Worm (Caenorhabditis elegans) whole organism, late embryonic: ENCODE results near the gene Y48A6C.4.

ENCODE experiments used
- C08G9.2 ChIP-seq: sonication (generic microtip); optimal IDR thresholded peaks from 2 replicates; lab custom pipeline; 2016; ENCODE audit warnings: mild to moderate bottlenecking, missing genetic modification characterization, moderate library complexity, missing compliant biosample characterization
- C38D4.7 ChIP-seq: fragments of 200-800 bp; sonication (Bioruptor generic); optimal IDR thresholded peaks from 2 replicates; lab custom pipeline; 2018; ENCODE audit warnings: mild to moderate bottlenecking, missing genetic modification characterization, moderate library complexity, missing compliant biosample characterization
- K02D7.2 ChIP-seq: sonication (generic microtip); optimal IDR thresholded peaks from 2 replicates; lab custom pipeline; 2017; ENCODE audit warnings: mild to moderate bottlenecking, missing genetic modification characterization, missing compliant biosample characterization
- T23F11.4 ChIP-seq: fragments of 200-800 bp; sonication (Bioruptor generic); optimal IDR thresholded peaks from 2 replicates; lab custom pipeline; 2018; ENCODE audit warnings: mild to moderate bottlenecking, missing genetic modification characterization, missing compliant biosample characterization
- ahr-1 ChIP-seq: sonication (generic microtip); optimal IDR thresholded peaks from 2 replicates; lab custom pipeline; 2016; ENCODE audit warnings: missing genetic modification characterization, missing compliant biosample characterization
- ceh-14 ChIP-seq: sonication (generic microtip); optimal IDR thresholded peaks from 2 replicates; lab custom pipeline; 2016; ENCODE audit warnings: missing genotype, missing genetic modification characterization, missing compliant biosample characterization
- ceh-18 ChIP-seq: sonication (generic microtip); optimal IDR thresholded peaks from 2 replicates; lab custom pipeline; 2016; ENCODE audit warnings: missing genetic modification characterization, missing compliant biosample characterization
- ceh-2 ChIP-seq: sonication (generic microtip); optimal IDR thresholded peaks from 2 replicates; lab custom pipeline; 2016; ENCODE audit warnings: missing genotype, missing genetic modification characterization, missing compliant biosample characterization
- ceh-24 ChIP-seq: sonication (generic microtip); optimal IDR thresholded peaks from 2 replicates; lab custom pipeline; 2016; ENCODE audit warnings: mild to moderate bottlenecking, missing genetic modification characterization, missing compliant biosample characterization
- ceh-30 ChIP-seq: fragments of 150-350 bp; optimal IDR thresholded peaks from 2 replicates; lab custom pipeline; 2014; ENCODE audit warnings: missing biosample characterization, missing genetic modification characterization
- ceh-31 ChIP-seq: sonication (generic microtip); optimal IDR thresholded peaks from 2 replicates; lab custom pipeline; 2016; ENCODE audit warnings: missing genetic modification characterization, missing compliant biosample characterization
- ceh-34 ChIP-seq: sonication (generic microtip); optimal IDR thresholded peaks from 2 replicates; lab custom pipeline; 2016; ENCODE audit warnings: mild to moderate bottlenecking, missing genetic modification characterization, missing compliant biosample characterization
- ceh-48 ChIP-seq: sonication (generic microtip); optimal IDR thresholded peaks from 2 replicates; lab custom pipeline; 2016; ENCODE audit warnings: missing genetic modification characterization, inconsistent platforms, missing compliant biosample characterization
- ceh-6 ChIP-seq: fragments of 200-800 bp; sonication (Bioruptor generic); optimal IDR thresholded peaks from 2 replicates; lab custom pipeline; 2018; ENCODE audit warnings: mild to moderate bottlenecking, missing genetic modification characterization, missing compliant biosample characterization
- ceh-9 ChIP-seq: sonication (generic microtip); optimal IDR thresholded peaks from 2 replicates; lab custom pipeline; 2016; ENCODE audit warnings: mild to moderate bottlenecking, missing genetic modification characterization, inconsistent platforms, missing compliant biosample characterization
- elt-2 ChIP-seq: sonication (generic microtip); optimal IDR thresholded peaks from 2 replicates; lab custom pipeline; 2016; ENCODE audit warnings: missing genetic modification reagents, missing genetic modification characterization, missing compliant biosample characterization
- ets-4 ChIP-seq: sonication (generic microtip); optimal IDR thresholded peaks from 2 replicates; lab custom pipeline; 2016; ENCODE audit warnings: missing genetic modification characterization, missing compliant biosample characterization
- gmeb-2 ChIP-seq: sonication (generic microtip); optimal IDR thresholded peaks from 2 replicates; lab custom pipeline; 2016; ENCODE audit warnings: missing genetic modification characterization, inconsistent platforms, missing compliant biosample characterization
- hlh-15 ChIP-seq: sonication (generic microtip); optimal IDR thresholded peaks from 2 replicates; lab custom pipeline; 2016; ENCODE audit warnings: missing genetic modification characterization, missing compliant biosample characterization
- hlh-6 ChIP-seq: sonication (generic microtip); optimal IDR thresholded peaks from 2 replicates; lab custom pipeline; 2016; ENCODE audit warnings: missing genotype, missing genetic modification characterization, missing compliant biosample characterization
- mec-3 ChIP-seq: sonication (generic microtip); optimal IDR thresholded peaks from 2 replicates; lab custom pipeline; 2016; ENCODE audit warnings: borderline replicate concordance, missing genetic modification characterization, missing compliant biosample characterization
- nfya-1 ChIP-seq: sonication (generic microtip); optimal IDR thresholded peaks from 2 replicates; lab custom pipeline; 2017; ENCODE audit warnings: missing genetic modification characterization, mild to moderate bottlenecking, missing compliant biosample characterization, antibody characterized with exemption, moderate library complexity
- odd-2 ChIP-seq: sonication (generic microtip); optimal IDR thresholded peaks from 2 replicates; lab custom pipeline; 2017; ENCODE audit warnings: antibody characterized with exemption, mild to moderate bottlenecking, missing genetic modification characterization, missing compliant biosample characterization
- pag-3 ChIP-seq: sonication (generic microtip); optimal IDR thresholded peaks from 2 replicates; lab custom pipeline; 2016; ENCODE audit warnings: missing compliant biosample characterization, missing genetic modification characterization, borderline replicate concordance
- pat-9 ChIP-seq: fragments of 200-800 bp; sonication (Bioruptor generic); optimal IDR thresholded peaks from 2 replicates; lab custom pipeline; 2018; ENCODE audit warnings: mild to moderate bottlenecking, missing genetic modification characterization, moderate library complexity, missing compliant biosample characterization
- pha-2 ChIP-seq: sonication (generic microtip); optimal IDR thresholded peaks from 2 replicates; lab custom pipeline; 2017; ENCODE audit warnings: mild to moderate bottlenecking, missing genetic modification characterization, missing compliant biosample characterization
- pros-1 ChIP-seq: fragments of 150-350 bp; optimal IDR thresholded peaks from 2 replicates; lab custom pipeline; 2014; ENCODE audit warnings: missing biosample characterization, missing genetic modification reagents, missing genetic modification characterization
- rnt-1 ChIP-seq: sonication (generic microtip); optimal IDR thresholded peaks from 2 replicates; lab custom pipeline; 2016; ENCODE audit warnings: missing genetic modification characterization, missing compliant biosample characterization
- sox-2 ChIP-seq: fragments of 200-800 bp; sonication (Bioruptor generic); IDR thresholded peaks from 2 replicates; pipeline ENCODE4 v1.3.6; 2022; ENCODE audit warnings: missing genetic modification reagents, missing genetic modification characterization, missing compliant biosample characterization
- sox-4 ChIP-seq: sonication (generic microtip); optimal IDR thresholded peaks from 2 replicates; lab custom pipeline; 2017; ENCODE audit warnings: mild to moderate bottlenecking, missing genetic modification characterization, inconsistent platforms, missing compliant biosample characterization
- unc-3 ChIP-seq, 2 experiments: fragments of 200-800 bp in 1 of 2; sonication (Bioruptor generic) in 1 of 2; sonication (generic microtip) in 1 of 2; conservative IDR thresholded peaks in 1 of 2; optimal IDR thresholded peaks in 1 of 2; 2 replicates each; pipeline versions ENCODE4 v1.3.6 to Lab custom; 2016 to 2022; ENCODE audit warnings: missing compliant biosample characterization in 2 of 2, missing genetic modification characterization in 2 of 2, missing genetic modification reagents in 1 of 2
- unc-42 ChIP-seq: sonication (generic microtip); optimal IDR thresholded peaks from 2 replicates; lab custom pipeline; 2016; ENCODE audit warnings: missing genotype, missing genetic modification characterization, missing compliant biosample characterization
- ztf-16 ChIP-seq: sonication (generic microtip); optimal IDR thresholded peaks from 2 replicates; lab custom pipeline; 2017; ENCODE audit warnings: missing genetic modification characterization, missing compliant biosample characterization

Y48A6C.4 gene

ce11 chrIII:11154527-11154926 lies 34.9 kb downstream of the Y48A6C.4 start, which contains the start of gene cku-70:
Gene cku-70, plus strand, starts transcription at chrIII:11154827.
- TF ChIP-seq odd-2 (tag; lab: Kevin White, UChicago) (no peak), gmeb-2 (tag; lab: Kevin White, UChicago) (no peak), elt-2 (tag; lab: Kevin White, UChicago) (no peak), ceh-30 (no peak), unc-42 (tag; lab: Kevin White, UChicago) (no peak), ceh-2 (tag; lab: Kevin White, UChicago) (no peak), pha-2 (tag; lab: Kevin White, UChicago) (no peak)

ce11 chrIII:11157099-11157498 lies 37.5 kb downstream of the Y48A6C.4 start, which contains the start of gene Y47D3A.31:
Gene Y47D3A.31, minus strand, starts transcription at chrIII:11157199.
- no peak for TF ChIP-seq ceh-48
- no peak for TF ChIP-seq ceh-9 (tag; lab: Kevin White, UChicago)
- no peak for TF ChIP-seq rnt-1 (tag; lab: Kevin White, UChicago)
- no peak for TF ChIP-seq C08G9.2 (tag; lab: Kevin White, UChicago)
- TF ChIP-seq elt-2 (tag; lab: Kevin White, UChicago), result no peak
- no peak for TF ChIP-seq unc-42 (tag; lab: Kevin White, UChicago)
- no peak for TF ChIP-seq unc-3 (GFP tag; conservative IDR thresholded peaks at IDR 0.05; lab: Robert Waterston, UW)
- no peak for TF ChIP-seq unc-3 (tag; optimal IDR thresholded peaks at IDR 0.05; lab: Kevin White, UChicago)
- TF ChIP-seq ceh-30, result no peak
- TF ChIP-seq pha-2 (tag; lab: Kevin White, UChicago), result no peak
- TF ChIP-seq ceh-34 (tag; lab: Kevin White, UChicago), result no peak
- TF ChIP-seq pat-9 (tag; lab: Kevin White, UChicago), result no peak
- no peak for TF ChIP-seq hlh-15 (tag; lab: Kevin White, UChicago)
- no peak for TF ChIP-seq ztf-16 (tag; lab: Kevin White, UChicago)
- no peak for TF ChIP-seq ceh-24
- TF ChIP-seq ahr-1 (tag; lab: Kevin White, UChicago), result no peak
- TF ChIP-seq pag-3 (tag; lab: Kevin White, UChicago), result no peak

- TF ChIP-seq unc-3 (GFP tag; conservative IDR thresholded peaks at IDR 0.05; lab: Robert Waterston, UW) (no peak), unc-3 (tag; optimal IDR thresholded peaks at IDR 0.05; lab: Kevin White, UChicago) (no peak), nfya-1 (peak; percentile 67)
Observed at ce11 chrIII:11157916-11158315, 38.3 kb downstream of the Y48A6C.4 start.

- TF ChIP-seq mec-3 (tag; lab: Kevin White, UChicago), result no peak
- TF ChIP-seq ceh-14 (tag; lab: Kevin White, UChicago), result no peak
- TF ChIP-seq pha-2 (tag; lab: Kevin White, UChicago), result no peak
- TF ChIP-seq elt-2 (tag; lab: Kevin White, UChicago), result no peak
- no peak for TF ChIP-seq K02D7.2 (tag; lab: Kevin White, UChicago)
- no peak for TF ChIP-seq ceh-30
- no peak for TF ChIP-seq pros-1 (tag; lab: Kevin White, UChicago)
- no peak for TF ChIP-seq ceh-6 (GFP tag; lab: Kevin White, UChicago)
- no peak for TF ChIP-seq pat-9 (tag; lab: Kevin White, UChicago)
- no peak for TF ChIP-seq ets-4 (tag; lab: Kevin White, UChicago)
- TF ChIP-seq ceh-31 (tag; lab: Kevin White, UChicago), result no peak
- no peak for TF ChIP-seq ceh-18 (tag; lab: Kevin White, UChicago)
- no peak for TF ChIP-seq C38D4.7 (GFP tag; lab: Kevin White, UChicago)
- TF ChIP-seq hlh-6 (tag; lab: Kevin White, UChicago), result no peak
- no peak for TF ChIP-seq T23F11.4
- no peak for TF ChIP-seq ceh-34 (tag; lab: Kevin White, UChicago)
- TF ChIP-seq sox-4 (tag; lab: Kevin White, UChicago), result no peak
- TF ChIP-seq sox-2, result no peak
Observed at ce11 chrIII:11169680-11170079, 50.1 kb downstream of the Y48A6C.4 start.
